Fruit fly (Drosophila melanogaster) whole organism, embryonic: ENCODE measurements around the gene Z600.

ENCODE experiments used
- CG10274 ChIP-seq: fragments of 200-800 bp; sonication (Bioruptor generic); optimal IDR thresholded peaks from 3 replicates; lab custom pipeline; 2017; ENCODE audit warnings: missing biosample characterization, mild to moderate bottlenecking, missing genetic modification characterization
- CG11247 ChIP-seq: fragments of 200-800 bp; sonication (Bioruptor generic); IDR thresholded peaks from 2 replicates; pipeline ENCODE4 v1.3.6; 2022; ENCODE audit warnings: missing biosample characterization, missing genetic modification characterization
- CG11695 ChIP-seq: fragments of 200-800 bp; sonication (Bioruptor generic); IDR thresholded peaks from 3 replicates; pipeline ENCODE4 v1.3.6; 2022; ENCODE audit warnings: missing biosample characterization, missing genetic modification characterization
- CG11723 ChIP-seq: fragments of 200-800 bp; sonication (Bioruptor generic); optimal IDR thresholded peaks from 2 replicates; lab custom pipeline; 2017; ENCODE audit warnings: missing biosample characterization, mild to moderate bottlenecking, missing genetic modification characterization
- CG12236 ChIP-seq: fragments of 200-800 bp; sonication (Bioruptor generic); optimal IDR thresholded peaks from 2 replicates; lab custom pipeline; 2016; ENCODE audit warnings: missing biosample characterization, missing genetic modification characterization
- CG15073 ChIP-seq: fragments of 200-800 bp; sonication (Bioruptor generic); optimal IDR thresholded peaks from 2 replicates; lab custom pipeline; 2016; ENCODE audit warnings: missing biosample characterization, missing genetic modification characterization
- CG17802 ChIP-seq: fragments of 200-800 bp; sonication (Bioruptor generic); optimal IDR thresholded peaks from 2 replicates; lab custom pipeline; 2018; ENCODE audit warnings: missing biosample characterization, mild to moderate bottlenecking, missing genetic modification characterization, moderate library complexity
- CG17829 ChIP-seq: fragments of 200-800 bp; optimal IDR thresholded peaks from 2 replicates; lab custom pipeline; 2019; ENCODE audit warnings: missing biosample characterization, mild to moderate bottlenecking, missing genetic modification characterization, moderate library complexity
- CG2199 ChIP-seq: fragments of 200-800 bp; sonication (Bioruptor generic); IDR thresholded peaks from 3 replicates; pipeline ENCODE4 v1.3.6; 2022; ENCODE audit warnings: missing biosample characterization, missing genetic modification characterization
- CG3407 ChIP-seq: fragments of 200-800 bp; sonication (Bioruptor generic); optimal IDR thresholded peaks from 2 replicates; lab custom pipeline; 2018; ENCODE audit warnings: missing biosample characterization, mild to moderate bottlenecking, missing genetic modification characterization
- CG34422 ChIP-seq: fragments of 200-800 bp; sonication (Bioruptor generic); IDR thresholded peaks from 3 replicates; pipeline ENCODE4 v1.3.6; 2022; ENCODE audit warnings: missing biosample characterization, missing genetic modification characterization
- CG4360 ChIP-seq: fragments of 200-800 bp; sonication (Bioruptor generic); IDR thresholded peaks from 2 replicates; pipeline ENCODE4 v1.3.6; 2022; ENCODE audit warnings: missing biosample characterization, missing genetic modification characterization
- CG4730 ChIP-seq: fragments of 200-800 bp; sonication (Bioruptor generic); IDR thresholded peaks from 2 replicates; pipeline ENCODE4 v1.3.6; 2022; ENCODE audit warnings: missing biosample characterization, missing genetic modification characterization
- CG5180 ChIP-seq: fragments of 200-800 bp; sonication (Bioruptor generic); optimal IDR thresholded peaks from 3 replicates; lab custom pipeline; 2017; ENCODE audit warnings: missing biosample characterization, missing genetic modification characterization, mild to moderate bottlenecking, moderate library complexity, missing genetic modification reagents
- CG8290 ChIP-seq, 3 experiments: fragments of 200-800 bp; sonication (Bioruptor generic); optimal IDR thresholded peaks; 2 replicates each; lab custom pipeline; 2016 to 2019; ENCODE audit warnings: missing biosample characterization in 3 of 3, missing genetic modification characterization in 3 of 3, mild to moderate bottlenecking in 2 of 3, moderate library complexity in 1 of 3
- CG8924 ChIP-seq: fragments of 200-800 bp; optimal IDR thresholded peaks from 3 replicates; lab custom pipeline; 2019; ENCODE audit warnings: missing biosample characterization, mild to moderate bottlenecking, missing genetic modification characterization, moderate library complexity
- CG8944 ChIP-seq: fragments of 200-800 bp; sonication (Bioruptor generic); optimal IDR thresholded peaks from 3 replicates; lab custom pipeline; 2016; ENCODE audit warnings: missing biosample characterization, missing genetic modification characterization
- D19B ChIP-seq: fragments of 200-800 bp; sonication (Bioruptor generic); optimal IDR thresholded peaks from 2 replicates; lab custom pipeline; 2017; ENCODE audit warnings: missing biosample characterization, mild to moderate bottlenecking, missing genetic modification characterization
- Dek ChIP-seq: fragments of 200-800 bp; sonication (Bioruptor generic); optimal IDR thresholded peaks from 3 replicates; lab custom pipeline; 2019; ENCODE audit warnings: missing biosample characterization, mild to moderate bottlenecking, missing genetic modification characterization, moderate library complexity
- HmgZ ChIP-seq: fragments of 200-800 bp; sonication (Bioruptor generic); optimal IDR thresholded peaks from 2 replicates; lab custom pipeline; 2018; ENCODE audit warnings: missing biosample characterization, mild to moderate bottlenecking, missing genetic modification characterization
- MBD-R2 ChIP-seq: fragments of 200-800 bp; sonication (Bioruptor generic); IDR thresholded peaks from 2 replicates; pipeline ENCODE4 v1.3.6; 2022; ENCODE audit warnings: missing biosample characterization, missing genetic modification characterization
- Mes4 ChIP-seq: fragments of 200-800 bp; sonication (Bioruptor generic); optimal IDR thresholded peaks from 2 replicates; lab custom pipeline; 2016; ENCODE audit warnings: missing biosample characterization, missing genetic modification characterization
- NC2α ChIP-seq: fragments of 200-800 bp; sonication (Bioruptor generic); optimal IDR thresholded peaks from 2 replicates; lab custom pipeline; 2016; ENCODE audit warnings: missing biosample characterization, missing genetic modification characterization
- Oli ChIP-seq: fragments of 200-800 bp; sonication (Bioruptor generic); optimal IDR thresholded peaks from 2 replicates; lab custom pipeline; 2018; ENCODE audit warnings: missing biosample characterization, mild to moderate bottlenecking, missing genetic modification characterization, moderate library complexity
- Sin3A ChIP-seq: fragments of >200 bp; optimal IDR thresholded peaks from 2 replicates; lab custom pipeline; 2018
- TFAM ChIP-seq: fragments of 200-800 bp; sonication (Bioruptor generic); optimal IDR thresholded peaks from 2 replicates; lab custom pipeline; 2017; ENCODE audit warnings: missing biosample characterization, missing genetic modification characterization, inconsistent platforms
- ara ChIP-seq: fragments of 200-800 bp; sonication (Bioruptor generic); IDR thresholded peaks from 2 replicates; pipeline ENCODE4 v1.3.6; 2022; ENCODE audit warnings: missing biosample characterization, missing genetic modification characterization
- br ChIP-seq: fragments of >200 bp; optimal IDR thresholded peaks from 2 replicates; lab custom pipeline; 2017
- caup ChIP-seq: fragments of 200-800 bp; sonication (Bioruptor generic); optimal IDR thresholded peaks from 3 replicates; lab custom pipeline; 2017; ENCODE audit warnings: missing biosample characterization, mild to moderate bottlenecking, missing genetic modification characterization, moderate library complexity; ENCODE audit not compliant: severe bottlenecking
- disco-r ChIP-seq: fragments of 200-800 bp; sonication (Bioruptor generic); optimal IDR thresholded peaks from 2 replicates; lab custom pipeline; 2016; ENCODE audit warnings: missing biosample characterization, missing genetic modification characterization
- dm ChIP-seq: fragments of 200-800 bp; sonication (Bioruptor generic); optimal IDR thresholded peaks from 3 replicates; lab custom pipeline; 2016; ENCODE audit warnings: missing biosample characterization, missing genetic modification characterization
- dysf ChIP-seq: fragments of 200-800 bp; sonication (Bioruptor generic); IDR thresholded peaks from 3 replicates; pipeline ENCODE4 v1.3.6; 2022; ENCODE audit warnings: missing biosample characterization, missing genetic modification characterization
- emc ChIP-seq: fragments of 200-800 bp; sonication (Bioruptor generic); optimal IDR thresholded peaks from 2 replicates; lab custom pipeline; 2016; ENCODE audit warnings: missing biosample characterization, missing genetic modification characterization
- ewg ChIP-seq: fragments of 200-800 bp; sonication (Bioruptor generic); optimal IDR thresholded peaks from 3 replicates; lab custom pipeline; 2017; ENCODE audit warnings: mild to moderate bottlenecking, missing biosample characterization, missing genetic modification reagents, missing genetic modification characterization
- fd64A ChIP-seq: fragments of 200-800 bp; sonication (Bioruptor generic); optimal IDR thresholded peaks from 3 replicates; lab custom pipeline; 2018; ENCODE audit warnings: missing biosample characterization, mild to moderate bottlenecking, missing genetic modification characterization
- grn ChIP-seq: fragments of 200-800 bp; sonication (Bioruptor generic); optimal IDR thresholded peaks from 3 replicates; lab custom pipeline; 2017; ENCODE audit warnings: missing biosample characterization, missing genetic modification characterization
- gsb-n ChIP-seq: fragments of 200-800 bp; sonication (Bioruptor generic); optimal IDR thresholded peaks from 3 replicates; lab custom pipeline; 2018; ENCODE audit warnings: missing biosample characterization, mild to moderate bottlenecking, missing genetic modification characterization
- nau ChIP-seq: fragments of 200-800 bp; sonication (Bioruptor generic); optimal IDR thresholded peaks from 3 replicates; lab custom pipeline; 2017; ENCODE audit warnings: missing biosample characterization, mild to moderate bottlenecking, missing genetic modification characterization, missing genetic modification reagents
- pfk ChIP-seq: fragments of 200-800 bp; sonication (Bioruptor generic); optimal IDR thresholded peaks from 2 replicates; lab custom pipeline; 2018; ENCODE audit warnings: missing biosample characterization, mild to moderate bottlenecking, missing genetic modification characterization, moderate library complexity
- pum ChIP-seq: fragments of 200-800 bp; sonication (Bioruptor generic); optimal IDR thresholded peaks from 2 replicates; lab custom pipeline; 2016; ENCODE audit warnings: missing biosample characterization, missing genetic modification characterization
- sc ChIP-seq, 3 experiments: fragments of >200 bp in 2 of 3; fragments of 200-800 bp in 1 of 3; sonication (Bioruptor generic) in 1 of 3; optimal IDR thresholded peaks; 2 replicates in 2 of 3; 3 replicates in 1 of 3; lab custom pipeline; 2017; ENCODE audit warnings: mild to moderate bottlenecking in 1 of 3, missing biosample characterization in 1 of 3, missing genetic modification characterization in 1 of 3, missing genetic modification reagents in 1 of 3
- shn ChIP-seq: fragments of 200-800 bp; sonication (Bioruptor generic); optimal IDR thresholded peaks from 3 replicates; lab custom pipeline; 2016; ENCODE audit warnings: missing biosample characterization, missing genetic modification characterization
- sob ChIP-seq: fragments of 200-800 bp; sonication (Bioruptor generic); IDR thresholded peaks from 2 replicates; pipeline ENCODE4 v1.3.6; 2022; ENCODE audit warnings: missing biosample characterization, missing genetic modification characterization
- tgo ChIP-seq: fragments of 200-800 bp; sonication (Bioruptor generic); IDR thresholded peaks from 3 replicates; pipeline ENCODE4 v1.3.6; 2022; ENCODE audit warnings: missing biosample characterization, missing genetic modification characterization
- twi ChIP-seq: fragments of 200-800 bp; optimal IDR thresholded peaks from 2 replicates; lab custom pipeline; 2019; ENCODE audit warnings: missing biosample characterization, mild to moderate bottlenecking, missing genetic modification characterization, moderate library complexity
- usp ChIP-seq: fragments of >200 bp; optimal IDR thresholded peaks from 2 replicates; lab custom pipeline; 2017; ENCODE audit warnings: missing biosample characterization, missing genetic modification characterization
- wor ChIP-seq: fragments of 200-800 bp; sonication (Bioruptor generic); IDR thresholded peaks from 2 replicates; pipeline ENCODE4 v1.3.6; 2022; ENCODE audit warnings: missing biosample characterization, missing genetic modification characterization

The Z600 gene

dm6 chr3L:15532368-15533030 is 23.6 kb downstream of the Z600 start (continued):
- 0 out of 2 replicates have a peak, but pooled peaks have one; percentile 31 for TF ChIP-seq CG4730 (GFP tag; lab: Robert Waterston, UW)
- TF ChIP-seq tgo (GFP tag; lab: Robert Waterston, UW) = peak; percentile 63
- peak; percentile 39; the same call in 1 of the 3 replicates for TF ChIP-seq CG11695 (GFP tag; lab: Robert Waterston, UW)
- peak; percentile 45 for TF ChIP-seq CG5180
- TF ChIP-seq ewg (GFP tag; lab: Kevin White, UChicago) = no peak
- peak; percentile 25 for TF ChIP-seq Oli (tag; lab: Kevin White, UChicago)
- TF ChIP-seq CG8944 (GFP tag; lab: Kevin White, UChicago) = no peak
- peak; percentile 91 for TF ChIP-seq CG2199 (GFP tag; lab: Robert Waterston, UW)
- no peak for TF ChIP-seq fd64A (GFP tag; lab: Kevin White, UChicago)
- peak; percentile 73 for TF ChIP-seq gsb-n (tag; lab: Kevin White, UChicago)
- TF ChIP-seq nau (GFP tag; lab: Kevin White, UChicago) = no peak
- peak; percentile 6 for TF ChIP-seq CG10274
- 0 out of 2 replicates have a peak, but pooled peaks have one; percentile 18 for TF ChIP-seq CG11247
- no peak for TF ChIP-seq CG15073 (GFP tag; lab: Kevin White, UChicago)
- no peak for TF ChIP-seq emc (GFP tag; lab: Kevin White, UChicago)
- peak; percentile 68 for TF ChIP-seq dysf (GFP tag; lab: Robert Waterston, UW)
- no peak for TF ChIP-seq TFAM (GFP tag; lab: Kevin White, UChicago)
- peak; percentile 32; the same call in 1 of the 2 replicates for TF ChIP-seq wor (GFP tag; lab: Robert Waterston, UW)
- no peak for TF ChIP-seq Mes4 (GFP tag; lab: Kevin White, UChicago)
- no peak for TF ChIP-seq shn (GFP tag; lab: Kevin White, UChicago)
- 0 out of 2 replicates have a peak, but pooled peaks have one; percentile 34 for TF ChIP-seq sob (GFP tag; lab: Robert Waterston, UW)
- no peak for TF ChIP-seq CG3407 (GFP tag; lab: Kevin White, UChicago)
- TF ChIP-seq ara (GFP tag; lab: Robert Waterston, UW) = no peak

- peak; percentile 43 for TF ChIP-seq CG8924 (tag; lab: Kevin White, UChicago)
- TF ChIP-seq grn (GFP tag; lab: Kevin White, UChicago) = peak; percentile 62
- no peak; the same call in 1 of the 2 replicates for TF ChIP-seq MBD-R2 (GFP tag; lab: Robert Waterston, UW)
- TF ChIP-seq NC2α (GFP tag; lab: Kevin White, UChicago) = no peak
- no peak for TF ChIP-seq pfk (GFP tag; lab: Kevin White, UChicago)
- peak; percentile 99 for TF ChIP-seq CG10274
- TF ChIP-seq dm (GFP tag; lab: Kevin White, UChicago) = no peak
- TF ChIP-seq Sin3A = no peak
- TF ChIP-seq usp (GFP tag; lab: Kevin White, UChicago) = no peak
- TF ChIP-seq br (lab: Kevin White, UChicago) = no peak
- TF ChIP-seq caup (GFP tag; lab: Kevin White, UChicago) = no peak
- no peak for TF ChIP-seq CG11723
- TF ChIP-seq CG8290 (GFP tag; optimal IDR thresholded peaks at IDR 0.05; lab: Kevin White, UChicago) = no peak
- peak in 1 of 2 experiments; percentile 40 for TF ChIP-seq CG8290 (tag; optimal IDR thresholded peaks at IDR 0.05; lab: Kevin White, UChicago)
- TF ChIP-seq CG12236 (GFP tag; lab: Kevin White, UChicago) = peak; percentile 35
- TF ChIP-seq sc (optimal IDR thresholded peaks at IDR 0.05; lab: Kevin White, UChicago) = no peak
- no peak for TF ChIP-seq sc (GFP tag; optimal IDR thresholded peaks at IDR 0.05; lab: Kevin White, UChicago)
- no peak for TF ChIP-seq twi (tag; lab: Kevin White, UChicago)
- TF ChIP-seq disco-r (GFP tag; lab: Kevin White, UChicago) = peak; percentile 9
- TF ChIP-seq CG4360 (GFP tag; lab: Robert Waterston, UW) = 0 out of 2 replicates have a peak, but pooled peaks have one; percentile 26
- 0 out of 3 replicates have a peak, but pooled peaks have one; percentile 24 for TF ChIP-seq CG34422
- peak; percentile 46 for TF ChIP-seq CG17802 (tag; lab: Kevin White, UChicago)
- TF ChIP-seq D19B = peak; percentile 11
- peak; percentile 42 for TF ChIP-seq fd64A (GFP tag; lab: Kevin White, UChicago)
- peak; percentile 19 for TF ChIP-seq pum (GFP tag; lab: Kevin White, UChicago)
- TF ChIP-seq Dek (tag; lab: Kevin White, UChicago) = no peak
- peak; percentile 5 for TF ChIP-seq HmgZ (tag; lab: Kevin White, UChicago)
- peak; percentile 42 for TF ChIP-seq CG17829 (tag; lab: Kevin White, UChicago)
These were observed 24.7 kb downstream of the Z600 start for dm6 chr3L:15533402-15534129.
